Worm (Caenorhabditis elegans): ENCODE data around the gene T04F3.3.

The T04F3.3 gene

DNA sequence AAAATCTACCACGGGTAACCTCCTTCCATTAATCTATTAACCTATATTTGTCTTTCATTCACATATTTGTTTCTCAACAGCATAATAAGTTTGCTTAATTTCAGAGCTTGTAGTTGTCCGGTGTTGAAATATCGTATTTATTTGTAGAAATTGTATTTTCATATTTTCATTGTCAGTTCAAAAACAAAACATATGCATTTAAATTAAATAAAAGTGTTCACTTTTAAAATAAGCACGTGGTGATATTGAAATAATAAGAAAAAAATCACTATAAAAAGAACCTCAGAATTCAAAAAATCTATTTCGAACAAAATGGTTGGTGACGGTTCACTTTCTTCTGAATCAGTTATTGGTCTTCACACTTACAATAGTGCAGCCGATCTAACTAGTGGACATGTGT is at the start of gene T04F3.3:
TSS of gene T04F3.3 (plus strand) at position 301 of the 400 bp plus-strand sequence.
- no peak for TF ChIP-seq dao-5 (tag; optimal IDR thresholded peaks at IDR 0.05)
- TF ChIP-seq W03F9.2 (tag; optimal IDR thresholded peaks at IDR 0.05), result no peak
- no peak for TF ChIP-seq him-1 (tag; optimal IDR thresholded peaks at IDR 0.05)

DNA sequence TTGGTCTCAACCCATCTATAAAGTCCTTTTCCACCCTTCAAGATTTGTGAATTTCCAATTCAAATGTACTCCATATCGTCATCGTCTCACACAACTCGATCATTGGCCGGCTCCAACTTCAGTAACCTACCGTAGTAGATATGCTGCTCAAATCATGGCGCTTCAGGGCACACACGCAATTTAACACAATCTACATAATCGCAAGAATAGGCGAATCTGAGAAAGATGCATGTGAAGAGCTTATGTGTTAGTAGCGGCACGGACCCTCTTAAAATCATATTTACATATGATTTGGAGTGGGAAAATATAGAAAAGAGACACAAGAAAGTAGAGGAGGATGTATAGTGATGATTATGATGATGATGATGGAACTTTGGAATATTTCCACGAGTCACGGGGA is 47.0 kb upstream of the T04F3.3 start:
- TF ChIP-seq him-1 (tag; optimal IDR thresholded peaks at IDR 0.05) (no peak), dao-5 (tag; optimal IDR thresholded peaks at IDR 0.05) (no peak)

ce11 chrV:11715797-11716196 is 42.9 kb upstream of the T04F3.3 start, which contains the start of gene tre-3:
tre-3 (minus strand) TSS chrV:11715903.
- TF ChIP-seq dao-5 (tag; optimal IDR thresholded peaks at IDR 0.05) (no peak), him-1 (tag; optimal IDR thresholded peaks at IDR 0.05) (no peak), W03F9.2 (tag; optimal IDR thresholded peaks at IDR 0.05) (no peak)

DNA sequence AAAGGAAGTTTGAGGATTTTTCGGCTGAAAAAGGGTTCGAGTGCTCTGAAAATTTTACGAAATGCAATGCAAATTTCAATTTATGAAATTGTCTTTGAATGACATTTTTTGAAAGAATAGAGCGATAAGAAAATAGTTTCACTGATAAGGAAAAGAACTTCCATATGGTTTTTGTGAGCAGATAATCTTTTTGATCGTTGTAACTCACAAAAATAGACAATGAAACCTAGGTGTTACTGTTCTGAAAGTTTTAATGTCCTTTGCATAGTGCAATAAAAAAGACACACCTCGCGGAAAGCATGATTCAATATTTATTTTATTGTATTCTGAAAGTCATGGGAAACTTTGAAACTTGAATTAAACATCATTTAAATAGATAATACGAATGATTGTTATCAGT is 41.8 kb upstream of the T04F3.3 start:
- TF ChIP-seq W03F9.2 (tag; optimal IDR thresholded peaks at IDR 0.05), result no peak
- no peak for TF ChIP-seq him-1 (tag; optimal IDR thresholded peaks at IDR 0.05)
- TF ChIP-seq dao-5 (tag; optimal IDR thresholded peaks at IDR 0.05), result no peak

DNA sequence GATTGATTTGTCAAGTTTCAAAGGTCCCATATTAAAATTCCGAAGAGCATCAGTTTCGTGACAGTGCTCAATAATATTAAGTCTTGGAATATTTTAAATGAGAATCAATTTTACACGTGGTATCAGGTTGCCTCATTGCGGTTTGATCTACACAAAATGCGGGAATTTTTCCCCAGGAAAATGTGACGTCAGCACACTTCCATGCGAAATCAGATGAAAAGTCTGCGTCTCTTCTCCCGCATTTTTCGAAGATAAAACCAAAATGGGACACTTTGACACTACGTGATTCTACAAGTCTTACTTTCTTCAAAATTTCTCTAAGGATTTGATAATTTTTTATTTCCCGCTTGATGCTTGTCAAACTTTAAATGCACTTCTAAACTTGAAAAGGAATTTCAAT is 35.9 kb upstream of the T04F3.3 start:
- TF ChIP-seq W03F9.2 (tag; optimal IDR thresholded peaks at IDR 0.05) (no peak), dao-5 (tag; optimal IDR thresholded peaks at IDR 0.05) (no peak), him-1 (tag; optimal IDR thresholded peaks at IDR 0.05) (no peak)

ce11 chrV:11725971-11726370 is 32.8 kb upstream of the T04F3.3 start, which contains the start of gene daf-11:
daf-11 (minus strand) TSS chrV:11726071.
- TF ChIP-seq dao-5 (tag; optimal IDR thresholded peaks at IDR 0.05) (no peak), him-1 (tag; optimal IDR thresholded peaks at IDR 0.05) (no peak), W03F9.2 (tag; optimal IDR thresholded peaks at IDR 0.05) (no peak)

ce11 chrV:11730060-11730459 is 28.7 kb upstream of the T04F3.3 start, which contains the start of gene rhr-2:
rhr-2 (minus strand) TSS chrV:11730160.
- TF ChIP-seq W03F9.2 (tag; optimal IDR thresholded peaks at IDR 0.05) (no peak), dao-5 (tag; optimal IDR thresholded peaks at IDR 0.05) (no peak), him-1 (tag; optimal IDR thresholded peaks at IDR 0.05) (no peak)

ce11 chrV:11732049-11732448 is 26.7 kb upstream of the T04F3.3 start:
- TF ChIP-seq dao-5 (tag; optimal IDR thresholded peaks at IDR 0.05) (no peak), W03F9.2 (tag; optimal IDR thresholded peaks at IDR 0.05) (no peak), him-1 (tag; optimal IDR thresholded peaks at IDR 0.05) (no peak)

ce11 chrV:11733460-11733859 is 25.3 kb upstream of the T04F3.3 start, which contains the start of gene npp-22:
npp-22 (minus strand) TSS chrV:11733472.
- TF ChIP-seq W03F9.2 (tag; optimal IDR thresholded peaks at IDR 0.05) (no peak), him-1 (tag; optimal IDR thresholded peaks at IDR 0.05) (no peak), dao-5 (tag; optimal IDR thresholded peaks at IDR 0.05) (no peak)

DNA sequence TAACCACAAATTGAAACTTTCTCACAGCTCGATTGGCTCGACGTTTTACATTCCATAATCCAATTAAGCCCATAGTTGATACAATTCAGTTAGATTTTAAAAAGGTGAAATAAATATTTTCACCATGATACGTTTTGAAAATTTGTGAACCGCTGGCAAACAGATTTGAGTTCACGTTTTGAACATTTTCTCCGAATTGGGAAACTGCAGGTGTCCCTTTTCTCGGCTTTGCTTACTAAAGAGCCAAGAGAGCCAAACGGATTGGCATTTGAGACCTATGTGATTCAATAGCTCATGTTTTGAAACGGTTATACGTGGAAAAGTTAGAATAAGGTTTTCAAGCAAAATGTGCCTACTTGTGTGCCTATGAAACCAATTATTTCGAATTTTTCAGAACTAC is 21.8 kb upstream of the T04F3.3 start, which contains the start of gene spe-42:
TSS of gene spe-42 (minus strand) at position 101 of the 400 bp plus-strand sequence.
- TF ChIP-seq dao-5 (tag; optimal IDR thresholded peaks at IDR 0.05), result no peak
- no peak for TF ChIP-seq W03F9.2 (tag; optimal IDR thresholded peaks at IDR 0.05)
- TF ChIP-seq him-1 (tag; optimal IDR thresholded peaks at IDR 0.05), result no peak

- TF ChIP-seq him-1 (tag; optimal IDR thresholded peaks at IDR 0.05) (no peak), dao-5 (tag; optimal IDR thresholded peaks at IDR 0.05) (no peak), W03F9.2 (tag; optimal IDR thresholded peaks at IDR 0.05) (no peak)
These were observed 21.4 kb upstream of the T04F3.3 start for ce11 chrV:11737333-11737732.

- TF ChIP-seq dao-5 (tag; optimal IDR thresholded peaks at IDR 0.05) (no peak), him-1 (tag; optimal IDR thresholded peaks at IDR 0.05) (no peak), W03F9.2 (tag; optimal IDR thresholded peaks at IDR 0.05) (no peak)
These were observed 18.9 kb upstream of the T04F3.3 start, which contains the start of gene T04F3.1 for ce11 chrV:11739820-11740219. T04F3.1 (plus strand) TSS chrV:11740065.

ce11 chrV:11741078-11741477 is 17.7 kb upstream of the T04F3.3 start:
- TF ChIP-seq dao-5 (tag; optimal IDR thresholded peaks at IDR 0.05) (no peak), W03F9.2 (tag; optimal IDR thresholded peaks at IDR 0.05) (no peak), him-1 (tag; optimal IDR thresholded peaks at IDR 0.05) (no peak)

ce11 chrV:11751480-11751879 is 7.3 kb upstream of the T04F3.3 start:
- TF ChIP-seq W03F9.2 (tag; optimal IDR thresholded peaks at IDR 0.05), result no peak
- no peak for TF ChIP-seq dao-5 (tag; optimal IDR thresholded peaks at IDR 0.05)
- no peak for TF ChIP-seq him-1 (tag; optimal IDR thresholded peaks at IDR 0.05)

- no peak for TF ChIP-seq him-1 (tag; optimal IDR thresholded peaks at IDR 0.05)
- no peak for TF ChIP-seq dao-5 (tag; optimal IDR thresholded peaks at IDR 0.05)
- TF ChIP-seq W03F9.2 (tag; optimal IDR thresholded peaks at IDR 0.05), result no peak
These were observed 2.9 kb upstream of the T04F3.3 start for ce11 chrV:11755848-11756247.

All from whole organism, L4/young adult.